Fruit fly (Drosophila melanogaster) whole organism, embryonic: Measurements from ENCODE around the gene CG32369.
A peak's percentile ranks its signal among the peaks of the same experiment; 100 is the strongest.

Source experiments
- Ada2b ChIP-seq: fragments of 200-800 bp; sonication (Bioruptor generic); IDR thresholded peaks from 2 replicates; pipeline ENCODE4 v1.3.6; 2022; ENCODE audit warnings: missing biosample characterization, missing genetic modification characterization
- Asciz ChIP-seq: fragments of 200-800 bp; sonication (Bioruptor generic); optimal IDR thresholded peaks from 2 replicates; lab custom pipeline; 2017; ENCODE audit warnings: missing biosample characterization, mild to moderate bottlenecking, missing genetic modification characterization, missing genetic modification reagents
- BtbVII ChIP-seq: fragments of 200-800 bp; sonication (Bioruptor generic); optimal IDR thresholded peaks from 3 replicates; lab custom pipeline; 2017; ENCODE audit warnings: missing biosample characterization, mild to moderate bottlenecking, missing genetic modification characterization
- CG10462 ChIP-seq: fragments of 200-800 bp; sonication (Bioruptor generic); optimal IDR thresholded peaks from 2 replicates; lab custom pipeline; 2016; ENCODE audit warnings: missing biosample characterization, missing genetic modification characterization
- CG11398 ChIP-seq: fragments of 200-800 bp; sonication (Bioruptor generic); optimal IDR thresholded peaks from 2 replicates; lab custom pipeline; 2016; ENCODE audit warnings: missing biosample characterization, missing genetic modification characterization
- CG13424 ChIP-seq: fragments of 200-800 bp; sonication (Bioruptor generic); optimal IDR thresholded peaks from 2 replicates; lab custom pipeline; 2019; ENCODE audit warnings: missing biosample characterization, mild to moderate bottlenecking, missing genetic modification characterization, moderate library complexity
- CG14710 ChIP-seq: fragments of 200-800 bp; sonication (Bioruptor generic); optimal IDR thresholded peaks from 3 replicates; lab custom pipeline; 2019; ENCODE audit warnings: missing biosample characterization, mild to moderate bottlenecking, missing genetic modification characterization, moderate library complexity
- CG1529 ChIP-seq: fragments of 200-800 bp; sonication (Bioruptor generic); optimal IDR thresholded peaks from 3 replicates; lab custom pipeline; 2018; ENCODE audit warnings: missing biosample characterization, missing genetic modification characterization
- CG18599 ChIP-seq: fragments of 200-800 bp; sonication (Bioruptor generic); optimal IDR thresholded peaks from 3 replicates; lab custom pipeline; 2017; ENCODE audit warnings: missing biosample characterization, missing genetic modification characterization, mild to moderate bottlenecking, moderate library complexity, missing genetic modification reagents
- CG18619 ChIP-seq: fragments of 200-800 bp; sonication (Bioruptor generic); optimal IDR thresholded peaks from 3 replicates; lab custom pipeline; 2017; ENCODE audit warnings: missing biosample characterization, mild to moderate bottlenecking, missing genetic modification characterization
- CG18764 ChIP-seq: fragments of 200-800 bp; sonication (Bioruptor generic); optimal IDR thresholded peaks from 3 replicates; lab custom pipeline; 2016; ENCODE audit warnings: missing biosample characterization, missing genetic modification characterization
- CG2712 ChIP-seq: fragments of 200-800 bp; optimal IDR thresholded peaks from 3 replicates; lab custom pipeline; 2019; ENCODE audit warnings: missing biosample characterization, mild to moderate bottlenecking, missing genetic modification characterization, moderate library complexity
- CG30020 ChIP-seq: fragments of 200-800 bp; optimal IDR thresholded peaks from 2 replicates; lab custom pipeline; 2019; ENCODE audit warnings: missing biosample characterization, mild to moderate bottlenecking, missing genetic modification characterization, moderate library complexity
- CG3281 ChIP-seq: fragments of 200-800 bp; sonication (Bioruptor generic); optimal IDR thresholded peaks from 3 replicates; lab custom pipeline; 2017; ENCODE audit warnings: missing biosample characterization, mild to moderate bottlenecking, missing genetic modification characterization
- CG5245 ChIP-seq: fragments of 200-800 bp; sonication (Bioruptor generic); optimal IDR thresholded peaks from 3 replicates; lab custom pipeline; 2016; ENCODE audit warnings: missing biosample characterization, missing genetic modification characterization
- CG6654 ChIP-seq: fragments of 200-800 bp; sonication (Bioruptor generic); optimal IDR thresholded peaks from 2 replicates; lab custom pipeline; 2017; ENCODE audit warnings: missing biosample characterization, mild to moderate bottlenecking, missing genetic modification characterization
- CG7786 ChIP-seq: fragments of 200-800 bp; sonication (Bioruptor generic); optimal IDR thresholded peaks from 2 replicates; lab custom pipeline; 2016; ENCODE audit warnings: missing biosample characterization, missing genetic modification characterization
- CG7928 ChIP-seq: fragments of 200-800 bp; sonication (Bioruptor generic); optimal IDR thresholded peaks from 2 replicates; lab custom pipeline; 2017; ENCODE audit warnings: missing biosample characterization, mild to moderate bottlenecking, missing genetic modification characterization
- CG7963 ChIP-seq: fragments of 200-800 bp; sonication (Bioruptor generic); IDR thresholded peaks from 3 replicates; pipeline ENCODE4 v1.3.6; 2022; ENCODE audit warnings: missing biosample characterization, missing genetic modification characterization; ENCODE audit not compliant: partially characterized antibody
- CG8765 ChIP-seq: fragments of 200-800 bp; sonication (Bioruptor generic); IDR thresholded peaks from 2 replicates; pipeline ENCODE4 v1.3.6; 2022; ENCODE audit warnings: missing biosample characterization, missing genetic modification characterization
- Chrac-16 ChIP-seq: fragments of 200-800 bp; sonication (Bioruptor generic); optimal IDR thresholded peaks from 3 replicates; lab custom pipeline; 2016; ENCODE audit warnings: missing biosample characterization, missing genetic modification characterization
- Dip3 ChIP-seq: fragments of 200-800 bp; sonication (Bioruptor generic); optimal IDR thresholded peaks from 3 replicates; lab custom pipeline; 2016; ENCODE audit warnings: missing biosample characterization, missing genetic modification characterization
- Dll ChIP-seq: fragments of 200-800 bp; sonication (Bioruptor generic); IDR thresholded peaks from 4 replicates; pipeline ENCODE4 v1.3.6; 2022; ENCODE audit warnings: missing biosample characterization, missing genetic modification characterization; ENCODE audit not compliant: partially characterized antibody
- Doc3 ChIP-seq: fragments of 200-800 bp; sonication (Bioruptor generic); IDR thresholded peaks from 3 replicates; pipeline ENCODE4 v1.3.6; 2022; ENCODE audit warnings: missing biosample characterization, missing genetic modification characterization; ENCODE audit not compliant: partially characterized antibody
- Ets97D ChIP-seq: fragments of 200-800 bp; sonication (Bioruptor generic); optimal IDR thresholded peaks from 3 replicates; lab custom pipeline; 2016; ENCODE audit warnings: missing biosample characterization, missing genetic modification characterization
- HLH54F ChIP-seq: fragments of 200-800 bp; sonication (Bioruptor generic); optimal IDR thresholded peaks from 3 replicates; lab custom pipeline; 2016; ENCODE audit warnings: missing biosample characterization, missing genetic modification characterization
- Hand ChIP-seq: fragments of 200-800 bp; sonication (Bioruptor generic); optimal IDR thresholded peaks from 2 replicates; lab custom pipeline; 2017; ENCODE audit warnings: mild to moderate bottlenecking, missing biosample characterization, missing genetic modification reagents, missing genetic modification characterization
- HmgD ChIP-seq: fragments of 200-800 bp; sonication (Bioruptor generic); optimal IDR thresholded peaks from 3 replicates; lab custom pipeline; 2016; ENCODE audit warnings: missing biosample characterization, missing genetic modification characterization
- Hr51 ChIP-seq, 2 experiments: fragments of 200-800 bp; sonication (Bioruptor generic); optimal IDR thresholded peaks; 2 replicates in 1 of 2; 3 replicates in 1 of 2; lab custom pipeline; 2016 to 2018; ENCODE audit warnings: missing biosample characterization in 2 of 2, missing genetic modification characterization in 2 of 2, mild to moderate bottlenecking in 1 of 2, moderate library complexity in 1 of 2
- Hsf ChIP-seq: fragments of 200-800 bp; sonication (Bioruptor generic); optimal IDR thresholded peaks from 3 replicates; lab custom pipeline; 2016; ENCODE audit warnings: missing biosample characterization, missing genetic modification characterization
- Lim3 ChIP-seq: fragments of 200-800 bp; sonication (Bioruptor generic); IDR thresholded peaks from 2 replicates; pipeline ENCODE4 v1.3.6; 2022; ENCODE audit warnings: missing biosample characterization, missing genetic modification characterization
- Nf-YA ChIP-seq: fragments of 200-800 bp; sonication (Bioruptor generic); IDR thresholded peaks from 2 replicates; pipeline ENCODE4 v1.3.6; 2022; ENCODE audit warnings: missing biosample characterization, missing genetic modification characterization
- Nf-YC ChIP-seq: fragments of 200-800 bp; optimal IDR thresholded peaks from 3 replicates; lab custom pipeline; 2019; ENCODE audit warnings: missing biosample characterization, mild to moderate bottlenecking, missing genetic modification characterization, moderate library complexity
- Opbp ChIP-seq: fragments of 200-800 bp; sonication (Bioruptor generic); IDR thresholded peaks from 3 replicates; pipeline ENCODE4 v1.3.6; 2022; ENCODE audit warnings: missing biosample characterization, missing genetic modification characterization; ENCODE audit not compliant: partially characterized antibody
- Ptx1 ChIP-seq: fragments of 200-800 bp; sonication (Bioruptor generic); IDR thresholded peaks from 2 replicates; pipeline ENCODE4 v1.3.6; 2022; ENCODE audit warnings: missing biosample characterization, missing genetic modification characterization
- Ssrp ChIP-seq: fragments of 200-800 bp; sonication (Bioruptor generic); optimal IDR thresholded peaks from 2 replicates; lab custom pipeline; 2018; ENCODE audit warnings: missing biosample characterization, mild to moderate bottlenecking, missing genetic modification characterization, moderate library complexity
- bcd ChIP-seq: fragments of 200-800 bp; sonication (Bioruptor generic); optimal IDR thresholded peaks from 2 replicates; lab custom pipeline; 2017; ENCODE audit warnings: missing biosample characterization, mild to moderate bottlenecking, missing genetic modification characterization
- dati ChIP-seq: fragments of 200-800 bp; sonication (Bioruptor generic); IDR thresholded peaks from 2 replicates; pipeline ENCODE4 v1.3.6; 2022; ENCODE audit warnings: missing biosample characterization, missing genetic modification characterization
- dmrt99B ChIP-seq: fragments of 200-800 bp; sonication (Bioruptor generic); optimal IDR thresholded peaks from 2 replicates; lab custom pipeline; 2018; ENCODE audit warnings: missing biosample characterization, mild to moderate bottlenecking, missing genetic modification characterization, moderate library complexity
- exex ChIP-seq: fragments of 200-800 bp; sonication (Bioruptor generic); optimal IDR thresholded peaks from 4 replicates; lab custom pipeline; 2018; ENCODE audit warnings: missing biosample characterization, mild to moderate bottlenecking, missing genetic modification characterization, moderate library complexity
- gt ChIP-seq: fragments of 200-800 bp; sonication (Bioruptor generic); IDR thresholded peaks from 2 replicates; pipeline ENCODE4 v1.3.6; 2022; ENCODE audit warnings: missing biosample characterization, missing genetic modification characterization
- lab ChIP-seq: fragments of 200-800 bp; sonication (Bioruptor generic); optimal IDR thresholded peaks from 3 replicates; lab custom pipeline; 2017; ENCODE audit warnings: missing biosample characterization, missing genetic modification characterization, mild to moderate bottlenecking, moderate library complexity, missing genetic modification reagents
- maf-S ChIP-seq: fragments of 200-800 bp; sonication (Bioruptor generic); optimal IDR thresholded peaks from 2 replicates; lab custom pipeline; 2016; ENCODE audit warnings: missing biosample characterization, missing genetic modification characterization
- pzg ChIP-seq: fragments of 200-800 bp; sonication (Bioruptor generic); optimal IDR thresholded peaks from 3 replicates; lab custom pipeline; 2018; ENCODE audit warnings: missing biosample characterization, mild to moderate bottlenecking, missing genetic modification characterization, moderate library complexity
- sens ChIP-seq: fragments of 200-800 bp; sonication (Bioruptor generic); peaks from one replicate; lab custom pipeline; 2016; ENCODE audit warnings: missing biosample characterization, missing genetic modification characterization
- seq ChIP-seq: fragments of 200-800 bp; sonication (Bioruptor generic); IDR thresholded peaks from 2 replicates; pipeline ENCODE4 v1.3.6; 2022; ENCODE audit warnings: missing biosample characterization, missing genetic modification characterization
- sima ChIP-seq: fragments of 200-800 bp; sonication (Bioruptor generic); optimal IDR thresholded peaks from 2 replicates; lab custom pipeline; 2016; ENCODE audit warnings: missing biosample characterization, missing genetic modification characterization
- tna ChIP-seq: fragments of 200-800 bp; sonication (Bioruptor generic); IDR thresholded peaks from 2 replicates; pipeline ENCODE4 v1.3.6; 2022; ENCODE audit warnings: missing biosample characterization, missing genetic modification characterization; ENCODE audit not compliant: partially characterized antibody

CG32369 gene

DNA sequence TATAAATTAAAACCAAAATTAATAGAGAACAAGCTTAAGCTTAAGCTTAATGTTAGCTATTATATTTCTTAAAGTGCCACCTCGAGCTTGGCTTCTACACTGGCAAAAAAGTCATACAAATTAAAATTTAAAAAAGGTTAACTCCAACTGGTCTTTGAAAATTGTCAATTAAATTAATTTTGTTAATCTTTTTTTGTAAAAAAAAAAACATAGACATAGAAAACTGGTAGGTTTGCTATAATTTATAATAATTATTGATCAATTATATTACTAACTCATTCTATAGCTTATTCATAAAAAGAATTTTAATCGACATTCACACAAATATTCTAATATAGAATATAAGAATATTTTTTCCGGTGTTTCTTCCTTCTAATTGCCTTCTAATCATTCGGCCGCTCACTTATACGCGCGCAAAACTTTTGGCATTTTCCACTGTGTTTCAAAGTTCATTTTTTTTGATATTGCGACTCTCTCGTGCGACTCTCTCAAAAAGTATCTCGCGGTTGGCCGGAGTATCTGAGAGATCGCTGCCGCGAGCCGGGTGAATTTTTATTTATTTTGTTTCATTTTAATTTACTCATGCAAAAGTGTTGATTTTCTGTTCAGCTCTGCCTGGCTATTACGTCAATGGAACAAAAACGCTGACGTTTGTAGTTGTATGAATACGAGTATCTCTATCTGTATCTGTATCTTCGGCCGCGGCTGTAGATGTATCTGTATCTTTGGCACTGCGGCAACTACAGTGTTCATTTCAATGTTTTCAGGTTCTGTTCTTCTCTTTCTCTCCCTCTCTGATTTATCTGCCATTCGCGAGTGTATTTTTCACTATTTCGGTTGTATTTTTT is 46.4 kb upstream of the CG32369 start (continued):
- peak; percentile 91 for TF ChIP-seq CG18619 (GFP tag; lab: Kevin White, UChicago)
- no peak for TF ChIP-seq CG30020 (tag; lab: Kevin White, UChicago)
- no peak for TF ChIP-seq sima
- peak; percentile 81 for TF ChIP-seq CG18599 (GFP tag; lab: Kevin White, UChicago)
- peak; percentile 34 for TF ChIP-seq Hand
- TF ChIP-seq CG13424 (tag; lab: Kevin White, UChicago) = peak; percentile 89
- peak; percentile 53 for TF ChIP-seq BtbVII (GFP tag; lab: Kevin White, UChicago)
- TF ChIP-seq exex (tag; lab: Kevin White, UChicago) = peak; percentile 75
- TF ChIP-seq Dll (GFP tag; lab: Robert Waterston, UW) = no peak
- TF ChIP-seq Lim3 (GFP tag; lab: Robert Waterston, UW) = no peak
- TF ChIP-seq HLH54F (GFP tag; lab: Kevin White, UChicago) = peak; percentile 40
- no peak for TF ChIP-seq dati (GFP tag; lab: Robert Waterston, UW)
- peak; percentile 56 for TF ChIP-seq CG10462 (GFP tag; lab: Kevin White, UChicago)
- TF ChIP-seq bcd (GFP tag; lab: Kevin White, UChicago) = peak; percentile 91
- no peak for TF ChIP-seq CG7786 (GFP tag; lab: Kevin White, UChicago)
- peak; percentile 50 for TF ChIP-seq CG5245 (GFP tag; lab: Kevin White, UChicago)
- no peak for TF ChIP-seq gt (GFP tag; lab: Robert Waterston, UW)
- peak in 1 of 2 experiments; percentile 96 for TF ChIP-seq Hr51 (GFP tag; optimal IDR thresholded peaks at IDR 0.05; lab: Kevin White, UChicago)
- TF ChIP-seq Nf-YC (tag; lab: Kevin White, UChicago) = peak; percentile 12
- no peak for TF ChIP-seq CG8765 (GFP tag; lab: Robert Waterston, UW)
- peak; percentile 79 for TF ChIP-seq Ada2b (GFP tag; lab: Robert Waterston, UW)
- TF ChIP-seq HmgD (GFP tag; lab: Kevin White, UChicago) = no peak
- TF ChIP-seq CG1529 (GFP tag; lab: Kevin White, UChicago) = no peak
- TF ChIP-seq Dip3 = peak; percentile 42
- TF ChIP-seq CG3281 (GFP tag; lab: Kevin White, UChicago) = peak; percentile 91
- TF ChIP-seq lab (GFP tag; lab: Kevin White, UChicago) = peak; percentile 86
- peak; percentile 73 for TF ChIP-seq CG6654
- TF ChIP-seq maf-S = no peak
- TF ChIP-seq dmrt99B (tag; lab: Kevin White, UChicago) = peak; percentile 87
- no peak for TF ChIP-seq Opbp (GFP tag; lab: Robert Waterston, UW)
- TF ChIP-seq Asciz (GFP tag; lab: Kevin White, UChicago) = peak; percentile 81
- no peak for TF ChIP-seq CG11398 (GFP tag; lab: Kevin White, UChicago)
- TF ChIP-seq tna = no peak
- TF ChIP-seq sens (GFP tag; lab: Kevin White, UChicago) = no peak
- peak; percentile 48 for TF ChIP-seq CG7928 (GFP tag; lab: Kevin White, UChicago)
- no peak for TF ChIP-seq Doc3 (GFP tag; lab: Robert Waterston, UW)
- peak; percentile 74 for TF ChIP-seq CG14710 (tag; lab: Kevin White, UChicago)
- TF ChIP-seq Ptx1 (GFP tag; lab: Robert Waterston, UW) = peak; percentile 90
- TF ChIP-seq Hsf (GFP tag; lab: Kevin White, UChicago) = peak; percentile 33
- TF ChIP-seq Nf-YA (GFP tag; lab: Robert Waterston, UW) = peak; percentile 47; the same call in 1 of the 2 replicates
- no peak for TF ChIP-seq Ets97D
- peak; percentile 81 for TF ChIP-seq Chrac-16 (GFP tag; lab: Kevin White, UChicago)
- no peak for TF ChIP-seq CG7963 (GFP tag; lab: Robert Waterston, UW)
- peak; percentile 74 for TF ChIP-seq seq (GFP tag; lab: Robert Waterston, UW)
- no peak for TF ChIP-seq pzg (GFP tag; lab: Kevin White, UChicago)
- peak; percentile 54 for TF ChIP-seq CG18764 (GFP tag; lab: Kevin White, UChicago)
- peak; percentile 87 for TF ChIP-seq Ssrp
- TF ChIP-seq CG2712 = peak; percentile 68
